Fruit fly (Drosophila melanogaster) whole organism, adult: ENCODE results near the gene Ube4B.

Experiments
- CG14711 ChIP-seq: fragments of 200-800 bp; sonication (Bioruptor generic); optimal IDR thresholded peaks from 2 replicates; lab custom pipeline; 2018; ENCODE audit warnings: missing biosample characterization, mild to moderate bottlenecking, missing genetic modification characterization, moderate library complexity
- CG33017 ChIP-seq: fragments of 200-800 bp; sonication (Bioruptor generic); optimal IDR thresholded peaks from 2 replicates; lab custom pipeline; 2018; ENCODE audit warnings: missing biosample characterization, mild to moderate bottlenecking, missing genetic modification characterization, moderate library complexity
- Crg-1 ChIP-seq: fragments of 200-800 bp; sonication (Bioruptor generic); optimal IDR thresholded peaks from 2 replicates; lab custom pipeline; 2016; ENCODE audit warnings: missing biosample characterization, missing genetic modification characterization
- cic ChIP-seq: fragments of 200-800 bp; sonication (Bioruptor generic); optimal IDR thresholded peaks from 2 replicates; lab custom pipeline; 2017; ENCODE audit warnings: missing biosample characterization, mild to moderate bottlenecking, missing genetic modification characterization, moderate library complexity
- kay ChIP-seq: fragments of 200-800 bp; sonication (Bioruptor generic); peaks from one replicate; lab custom pipeline; 2016; ENCODE audit warnings: missing biosample characterization, missing genetic modification characterization, borderline replicate concordance
- ovo ChIP-seq: fragments of 200-800 bp; sonication (Bioruptor generic); optimal IDR thresholded peaks from 2 replicates; lab custom pipeline; 2016; ENCODE audit warnings: missing biosample characterization, missing genetic modification characterization
- tj ChIP-seq: fragments of 200-800 bp; sonication (Bioruptor generic); optimal IDR thresholded peaks from 3 replicates; lab custom pipeline; 2017; ENCODE audit warnings: missing biosample characterization, mild to moderate bottlenecking, missing genetic modification characterization, moderate library complexity

DNA sequence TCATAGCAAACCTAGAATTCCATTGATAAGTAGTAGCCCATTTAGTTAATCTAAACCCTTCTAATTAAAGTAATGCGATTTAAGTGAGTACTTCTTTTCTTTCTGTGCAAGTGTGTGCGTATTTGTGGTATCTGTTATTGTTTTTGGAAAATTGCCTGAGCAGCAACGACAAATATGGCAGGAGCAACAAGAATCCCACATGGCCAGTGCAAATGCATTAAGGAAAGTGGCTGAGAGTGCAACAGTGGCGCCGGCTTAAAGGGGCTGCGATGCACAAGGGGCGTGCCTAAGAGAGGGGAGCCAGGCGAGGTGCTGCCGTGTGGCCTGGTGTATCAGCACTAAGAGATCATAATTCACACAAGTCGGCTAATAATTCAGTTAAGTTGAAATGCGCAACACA, 49.7 kb downstream of the Ube4B start:
- no peak for TF ChIP-seq Crg-1
- TF ChIP-seq ovo (GFP tag; lab: Kevin White, UChicago): no peak
- TF ChIP-seq CG14711 (tag; lab: Kevin White, UChicago): no peak
- TF ChIP-seq tj: no peak
- no peak for TF ChIP-seq kay (GFP tag; lab: Kevin White, UChicago)
- no peak for TF ChIP-seq cic (GFP tag; lab: Kevin White, UChicago)
- TF ChIP-seq CG33017 (tag; lab: Kevin White, UChicago): no peak
